Fruit fly (Drosophila melanogaster) whole organism, prepupa: Measurements from ENCODE around the gene RhoGEF4.

Source experiments
- Blimp-1 ChIP-seq: fragments of 200-800 bp; sonication (Bioruptor generic); optimal IDR thresholded peaks from 3 replicates; lab custom pipeline; 2017; ENCODE audit warnings: missing biosample characterization, missing genetic modification characterization, mild to moderate bottlenecking, moderate library complexity, missing genetic modification reagents
- CG11294 ChIP-seq: fragments of 200-800 bp; sonication (Bioruptor generic); IDR thresholded peaks from 2 replicates; pipeline ENCODE4 v1.3.6; 2022; ENCODE audit warnings: missing biosample characterization, missing genetic modification characterization
- CG11762 ChIP-seq: fragments of 200-800 bp; sonication (Bioruptor generic); optimal IDR thresholded peaks from 3 replicates; lab custom pipeline; 2016; ENCODE audit warnings: missing biosample characterization, missing genetic modification characterization; ENCODE audit not compliant: insufficient read depth
- CG11902 ChIP-seq: fragments of 200-800 bp; sonication (Bioruptor generic); optimal IDR thresholded peaks from 3 replicates; lab custom pipeline; 2016; ENCODE audit warnings: missing biosample characterization, missing genetic modification characterization
- CG31627 ChIP-seq: fragments of 200-800 bp; sonication (Bioruptor generic); optimal IDR thresholded peaks from 3 replicates; lab custom pipeline; 2016; ENCODE audit warnings: missing biosample characterization, missing genetic modification characterization
- CG32006 ChIP-seq: fragments of 200-800 bp; sonication (Bioruptor generic); optimal IDR thresholded peaks from 3 replicates; lab custom pipeline; 2017; ENCODE audit warnings: missing biosample characterization, mild to moderate bottlenecking, missing genetic modification characterization
- CG34406 ChIP-seq: fragments of 200-800 bp; sonication (Bioruptor generic); optimal IDR thresholded peaks from 3 replicates; lab custom pipeline; 2016; ENCODE audit warnings: missing biosample characterization, missing genetic modification characterization
- CG3919 ChIP-seq: fragments of 200-800 bp; sonication (Bioruptor generic); optimal IDR thresholded peaks from 3 replicates; lab custom pipeline; 2016; ENCODE audit warnings: missing biosample characterization, missing genetic modification characterization
- CG6163 ChIP-seq: fragments of 200-800 bp; sonication (Bioruptor generic); IDR thresholded peaks from 3 replicates; pipeline ENCODE4 v1.3.6; 2022; ENCODE audit warnings: missing biosample characterization, missing genetic modification characterization
- CG6792 ChIP-seq: fragments of 200-800 bp; sonication (Bioruptor generic); optimal IDR thresholded peaks from 3 replicates; lab custom pipeline; 2016; ENCODE audit warnings: missing biosample characterization, missing genetic modification characterization
- CG6808 ChIP-seq: fragments of 200-800 bp; sonication (Bioruptor generic); optimal IDR thresholded peaks from 3 replicates; lab custom pipeline; 2017; ENCODE audit warnings: missing biosample characterization, missing genetic modification characterization, mild to moderate bottlenecking, moderate library complexity, missing genetic modification reagents
- CG6854 ChIP-seq: fragments of 200-800 bp; sonication (Bioruptor generic); optimal IDR thresholded peaks from 2 replicates; lab custom pipeline; 2017; ENCODE audit warnings: missing biosample characterization, mild to moderate bottlenecking, missing genetic modification characterization
- CG8119 ChIP-seq: fragments of 200-800 bp; sonication (Bioruptor generic); IDR thresholded peaks from 3 replicates; pipeline ENCODE4 v1.3.6; 2022; ENCODE audit warnings: missing biosample characterization, missing genetic modification characterization
- CG8319 ChIP-seq: fragments of 200-800 bp; sonication (Bioruptor generic); optimal IDR thresholded peaks from 3 replicates; lab custom pipeline; 2016; ENCODE audit warnings: missing biosample characterization, missing genetic modification characterization
- CG8632 ChIP-seq: fragments of 200-800 bp; sonication (Bioruptor generic); optimal IDR thresholded peaks from 3 replicates; lab custom pipeline; 2016; ENCODE audit warnings: missing biosample characterization, missing genetic modification characterization
- Eip78C ChIP-seq: fragments of 200-800 bp; sonication (Bioruptor generic); peaks from one replicate; lab custom pipeline; 2016; ENCODE audit warnings: missing biosample characterization, missing genetic modification characterization
- Eip93F ChIP-seq: fragments of 200-800 bp; sonication (Bioruptor generic); optimal IDR thresholded peaks from 2 replicates; lab custom pipeline; 2016; ENCODE audit warnings: missing biosample characterization, mild to moderate bottlenecking, missing genetic modification characterization
- Ets21C ChIP-seq: fragments of 200-800 bp; sonication (Bioruptor generic); optimal IDR thresholded peaks from 3 replicates; lab custom pipeline; 2016; ENCODE audit warnings: missing biosample characterization, missing genetic modification characterization
- Ets96B ChIP-seq: fragments of 200-800 bp; optimal IDR thresholded peaks from 2 replicates; lab custom pipeline; 2019; ENCODE audit warnings: missing biosample characterization, mild to moderate bottlenecking, missing genetic modification characterization, moderate library complexity
- Hr38 ChIP-seq: sonication (Bioruptor generic); optimal IDR thresholded peaks from 2 replicates; lab custom pipeline; 2016; ENCODE audit warnings: missing biosample characterization, missing genetic modification characterization
- Hr39 ChIP-seq: fragments of 200-800 bp; sonication (Bioruptor generic); optimal IDR thresholded peaks from 2 replicates; lab custom pipeline; 2016; ENCODE audit warnings: missing biosample characterization, missing genetic modification characterization
- Hr4 ChIP-seq: fragments of 200-800 bp; sonication (Bioruptor generic); optimal IDR thresholded peaks from 3 replicates; lab custom pipeline; 2016; ENCODE audit warnings: missing biosample characterization, missing genetic modification characterization
- Met ChIP-seq: fragments of 200-800 bp; sonication (Bioruptor generic); optimal IDR thresholded peaks from 3 replicates; lab custom pipeline; 2016; ENCODE audit warnings: missing biosample characterization, missing genetic modification characterization
- OdsH ChIP-seq: fragments of 200-800 bp; sonication (Bioruptor generic); optimal IDR thresholded peaks from 3 replicates; lab custom pipeline; 2016; ENCODE audit warnings: missing biosample characterization, missing genetic modification characterization
- Sox102F ChIP-seq: fragments of 200-800 bp; sonication (Bioruptor generic); optimal IDR thresholded peaks from 2 replicates; lab custom pipeline; 2016; ENCODE audit warnings: missing biosample characterization, mild to moderate bottlenecking, missing genetic modification characterization
- Sox14 ChIP-seq: fragments of 200-800 bp; sonication (Bioruptor generic); optimal IDR thresholded peaks from 3 replicates; lab custom pipeline; 2016; ENCODE audit warnings: missing biosample characterization, missing genetic modification characterization
- achi ChIP-seq: fragments of 200-800 bp; sonication (Bioruptor generic); optimal IDR thresholded peaks from 3 replicates; lab custom pipeline; 2016; ENCODE audit warnings: missing biosample characterization, missing genetic modification characterization
- acj6 ChIP-seq: fragments of 200-800 bp; sonication (Bioruptor generic); optimal IDR thresholded peaks from 3 replicates; lab custom pipeline; 2016; ENCODE audit warnings: missing biosample characterization, missing genetic modification characterization
- cyc ChIP-seq: fragments of 200-800 bp; sonication (Bioruptor generic); optimal IDR thresholded peaks from 3 replicates; lab custom pipeline; 2016; ENCODE audit warnings: missing biosample characterization, missing genetic modification characterization
- dac ChIP-seq: fragments of 200-800 bp; sonication (Bioruptor generic); optimal IDR thresholded peaks from 2 replicates; lab custom pipeline; 2017; ENCODE audit warnings: missing biosample characterization, mild to moderate bottlenecking, missing genetic modification characterization
- dsx ChIP-seq: fragments of 200-800 bp; optimal IDR thresholded peaks from 3 replicates; lab custom pipeline; 2019; ENCODE audit warnings: missing biosample characterization, mild to moderate bottlenecking, missing genetic modification characterization, moderate library complexity; ENCODE audit not compliant: poor library complexity, severe bottlenecking
- eg ChIP-seq: fragments of 200-800 bp; sonication (Bioruptor generic); IDR thresholded peaks from 3 replicates; pipeline ENCODE4 v1.3.6; 2022; ENCODE audit warnings: missing biosample characterization, missing genetic modification characterization
- fd59A ChIP-seq: fragments of 200-800 bp; sonication (Bioruptor generic); optimal IDR thresholded peaks from 2 replicates; lab custom pipeline; 2017; ENCODE audit warnings: missing biosample characterization, mild to moderate bottlenecking, missing genetic modification characterization, missing genetic modification reagents
- fd85E ChIP-seq: fragments of 200-800 bp; sonication (Bioruptor generic); optimal IDR thresholded peaks from 3 replicates; lab custom pipeline; 2016; ENCODE audit warnings: missing biosample characterization, missing genetic modification characterization
- lz ChIP-seq: fragments of 200-800 bp; sonication (Bioruptor generic); optimal IDR thresholded peaks from 3 replicates; lab custom pipeline; 2016; ENCODE audit warnings: missing biosample characterization, missing genetic modification characterization
- net ChIP-seq: fragments of 200-800 bp; sonication (Bioruptor generic); optimal IDR thresholded peaks from 3 replicates; lab custom pipeline; 2016; ENCODE audit warnings: missing biosample characterization, missing genetic modification characterization
- pdm3 ChIP-seq: fragments of 200-800 bp; sonication (Bioruptor generic); optimal IDR thresholded peaks from 3 replicates; lab custom pipeline; 2016; ENCODE audit warnings: missing biosample characterization, missing genetic modification characterization
- salr ChIP-seq, 2 experiments: fragments of 200-800 bp; sonication (Bioruptor generic); optimal IDR thresholded peaks; 3 replicates each; lab custom pipeline; 2016 to 2018; ENCODE audit warnings: missing biosample characterization in 2 of 2, missing genetic modification characterization in 2 of 2, mild to moderate bottlenecking in 1 of 2
- spab ChIP-seq: fragments of 200-800 bp; sonication (Bioruptor generic); optimal IDR thresholded peaks from 2 replicates; lab custom pipeline; 2017; ENCODE audit warnings: missing biosample characterization, mild to moderate bottlenecking, missing genetic modification characterization, missing genetic modification reagents
- ss ChIP-seq, 2 experiments: fragments of 200-800 bp; sonication (Bioruptor generic); optimal IDR thresholded peaks; 2 replicates in 1 of 2; 3 replicates in 1 of 2; lab custom pipeline; 2017 to 2018; ENCODE audit warnings: mild to moderate bottlenecking in 2 of 2, missing biosample characterization in 2 of 2, missing genetic modification characterization in 2 of 2, moderate library complexity in 1 of 2
- svp ChIP-seq: fragments of 200-800 bp; sonication (Bioruptor generic); peaks from one replicate; lab custom pipeline; 2016; ENCODE audit warnings: missing biosample characterization, missing genetic modification characterization
- topi ChIP-seq: fragments of 200-800 bp; sonication (Bioruptor generic); optimal IDR thresholded peaks from 3 replicates; lab custom pipeline; 2016; ENCODE audit warnings: missing biosample characterization, missing genetic modification characterization
- vri ChIP-seq: fragments of 200-800 bp; sonication (Bioruptor generic); optimal IDR thresholded peaks from 3 replicates; lab custom pipeline; 2016; ENCODE audit warnings: missing biosample characterization, mild to moderate bottlenecking, missing genetic modification characterization

The RhoGEF4 gene

dm6 chr3L:7360324-7360852 lies 37.2 kb upstream of the RhoGEF4 start, which contains the start of gene Sec63 (continued):
- no peak for TF ChIP-seq Blimp-1
- no peak; the same call in 2 of the 3 replicates for TF ChIP-seq CG8119 (GFP tag; lab: Robert Waterston, UW)
- peak; percentile 4 for TF ChIP-seq CG6792 (GFP tag; lab: Kevin White, UChicago)
- no peak for TF ChIP-seq CG11762 (GFP tag; lab: Kevin White, UChicago)
- TF ChIP-seq Eip93F (GFP tag; lab: Kevin White, UChicago), result peak; percentile 55
- peak; percentile 34 for TF ChIP-seq Eip78C (GFP tag; lab: Kevin White, UChicago)
- TF ChIP-seq CG8319, result peak; percentile 96
- peak; percentile 49 for TF ChIP-seq achi (GFP tag; lab: Kevin White, UChicago)
- TF ChIP-seq Sox102F (GFP tag; lab: Kevin White, UChicago), result no peak
- peak; percentile 24 for TF ChIP-seq vri (GFP tag; lab: Kevin White, UChicago)
- TF ChIP-seq CG6163 (GFP tag; lab: Robert Waterston, UW), result peak; percentile 56; the same call in 2 of the 3 replicates
- TF ChIP-seq Ets21C (GFP tag; lab: Kevin White, UChicago), result no peak
- no peak for TF ChIP-seq CG6854 (GFP tag; lab: Kevin White, UChicago)
- TF ChIP-seq fd85E (GFP tag; lab: Kevin White, UChicago), result no peak
- TF ChIP-seq net (GFP tag; lab: Kevin White, UChicago), result no peak

dm6 chr3L:7359827-7360323 lies 36.7 kb upstream of the RhoGEF4 start, which contains the start of gene pst:
TSS of gene pst (minus strand) at chr3L:7360263.
- TF ChIP-seq dsx (GFP tag; lab: Kevin White, UChicago) (no peak), CG6163 (GFP tag; lab: Robert Waterston, UW) (no peak), Hr39 (GFP tag; lab: Kevin White, UChicago) (no peak), Ets96B (tag; lab: Kevin White, UChicago) (no peak), svp (GFP tag; lab: Kevin White, UChicago) (peak; percentile 92), CG3919 (GFP tag; lab: Kevin White, UChicago) (peak; percentile 8), ss (GFP tag; optimal IDR thresholded peaks at IDR 0.05; lab: Kevin White, UChicago) (peak in 1 of 2 experiments; percentile 1), Met (GFP tag; lab: Kevin White, UChicago) (no peak), fd59A (GFP tag; lab: Kevin White, UChicago) (no peak), CG11294 (GFP tag; lab: Robert Waterston, UW) (no peak), OdsH (GFP tag; lab: Kevin White, UChicago) (no peak), fd85E (GFP tag; lab: Kevin White, UChicago) (peak; percentile 12), salr (GFP tag; optimal IDR thresholded peaks at IDR 0.05; lab: Kevin White, UChicago) (no peak), CG6808 (GFP tag; lab: Kevin White, UChicago) (no peak), Hr4 (no peak), achi (GFP tag; lab: Kevin White, UChicago) (no peak), pdm3 (GFP tag; lab: Kevin White, UChicago) (no peak), acj6 (GFP tag; lab: Kevin White, UChicago) (no peak), CG6792 (GFP tag; lab: Kevin White, UChicago) (no peak), CG32006 (GFP tag; lab: Kevin White, UChicago) (no peak), cyc (peak; percentile 0), topi (GFP tag; lab: Kevin White, UChicago) (no peak), vri (GFP tag; lab: Kevin White, UChicago) (peak; percentile 46), CG31627 (GFP tag; lab: Kevin White, UChicago) (no peak), CG8119 (GFP tag; lab: Robert Waterston, UW) (no peak), CG11762 (GFP tag; lab: Kevin White, UChicago) (no peak), eg (no peak), net (GFP tag; lab: Kevin White, UChicago) (no peak), CG34406 (GFP tag; lab: Kevin White, UChicago) (no peak), CG6854 (GFP tag; lab: Kevin White, UChicago) (peak; percentile 49), lz (GFP tag; lab: Kevin White, UChicago) (no peak), CG8632 (GFP tag; lab: Kevin White, UChicago) (no peak), Hr38 (GFP tag; lab: Kevin White, UChicago) (no peak), dac (no peak), spab (no peak), Sox14 (GFP tag; lab: Kevin White, UChicago) (no peak), CG11902 (GFP tag; lab: Kevin White, UChicago) (no peak), Eip78C (GFP tag; lab: Kevin White, UChicago) (peak; percentile 71)
